Fruit fly (Drosophila melanogaster) whole organism, prepupa: ENCODE data around the gene ppk7.

Experiments used
- CG10669 ChIP-seq: fragments of 200-800 bp; sonication (Bioruptor generic); optimal IDR thresholded peaks from 3 replicates; lab custom pipeline; 2018; ENCODE audit warnings: missing biosample characterization, mild to moderate bottlenecking, missing genetic modification characterization, moderate library complexity
- CG34406 ChIP-seq: fragments of 200-800 bp; sonication (Bioruptor generic); optimal IDR thresholded peaks from 3 replicates; lab custom pipeline; 2016; ENCODE audit warnings: missing biosample characterization, missing genetic modification characterization
- Hr4 ChIP-seq: fragments of 200-800 bp; sonication (Bioruptor generic); optimal IDR thresholded peaks from 3 replicates; lab custom pipeline; 2016; ENCODE audit warnings: missing biosample characterization, missing genetic modification characterization
- fd85E ChIP-seq: fragments of 200-800 bp; sonication (Bioruptor generic); optimal IDR thresholded peaks from 3 replicates; lab custom pipeline; 2016; ENCODE audit warnings: missing biosample characterization, missing genetic modification characterization
- lz ChIP-seq: fragments of 200-800 bp; sonication (Bioruptor generic); optimal IDR thresholded peaks from 3 replicates; lab custom pipeline; 2016; ENCODE audit warnings: missing biosample characterization, missing genetic modification characterization

ppk7 gene

DNA sequence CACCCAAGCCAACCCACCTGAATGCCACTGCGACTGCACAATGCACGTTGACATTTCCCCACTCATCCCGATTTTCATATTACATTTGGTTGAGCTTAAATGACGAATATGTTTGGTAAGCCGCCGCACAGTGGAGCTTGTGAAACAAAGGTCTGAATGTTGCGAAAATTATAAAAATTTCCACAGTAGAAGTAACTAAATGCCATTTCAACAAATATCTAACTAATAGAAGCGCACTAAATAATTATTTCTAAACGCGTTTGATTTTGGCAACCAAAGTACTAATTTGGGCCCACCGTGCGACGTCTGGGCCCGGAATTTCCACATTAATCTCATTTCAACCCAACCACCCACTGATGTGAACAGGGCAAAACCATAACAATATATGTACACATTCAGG lies 47.2 kb downstream of the ppk7 start (continued):
- TF ChIP-seq Hr4 (GFP tag; lab: Kevin White, UChicago) (peak; percentile 58), CG34406 (peak; percentile 39), lz (GFP tag; lab: Kevin White, UChicago) (peak; percentile 18), fd85E (GFP tag; lab: Kevin White, UChicago) (no peak), CG10669 (peak; percentile 42)
